Fruit fly (Drosophila melanogaster): Measurements from ENCODE around the gene VAChT.
A peak's percentile ranks its signal among the peaks of the same experiment; 100 is the strongest.

Gene VAChT

dm6 chr3R:18758548-18759257 lies 53.4 kb downstream of the VAChT start, which contains the start of gene Epg5 (continued):
- TF ChIP-seq lbe (GFP tag; optimal IDR thresholded peaks at IDR 0.05) = no peak
- peak; percentile 20 for TF ChIP-seq CG3838 (GFP tag; optimal IDR thresholded peaks at IDR 0.05)
- TF ChIP-seq Stat92E (GFP tag; optimal IDR thresholded peaks at IDR 0.05) = no peak
- TF ChIP-seq prd (optimal IDR thresholded peaks at IDR 0.05) = no peak
- TF ChIP-seq prd (GFP tag; IDR thresholded peaks at IDR 0.05) = peak; percentile 82
- TF ChIP-seq CG12071 (GFP tag; optimal IDR thresholded peaks at IDR 0.05) = no peak
- no peak for TF ChIP-seq Meics (GFP tag; optimal IDR thresholded peaks at IDR 0.05)
- no peak for TF ChIP-seq Asciz (GFP tag; optimal IDR thresholded peaks at IDR 0.05)
- TF ChIP-seq p53 (GFP tag; optimal IDR thresholded peaks at IDR 0.05) = peak; percentile 11
- peak; percentile 52 for TF ChIP-seq Ssrp (tag; optimal IDR thresholded peaks at IDR 0.05)
- peak; percentile 90 for TF ChIP-seq CG2120 (GFP tag; optimal IDR thresholded peaks at IDR 0.05)
- no peak for TF ChIP-seq MTF-1 (GFP tag; optimal IDR thresholded peaks at IDR 0.05; ENCODE audit: borderline replicate concordance)
- TF ChIP-seq CG2116 (GFP tag; optimal IDR thresholded peaks at IDR 0.05) = peak; percentile 47
- peak; percentile 65; the same call in 1 of the 2 replicates for TF ChIP-seq ham (GFP tag; IDR thresholded peaks at IDR 0.05)
- TF ChIP-seq schlank (tag; optimal IDR thresholded peaks at IDR 0.05) = no peak
- no peak for TF ChIP-seq tap (tag; optimal IDR thresholded peaks at IDR 0.05)
- TF ChIP-seq CG15514 (GFP tag; optimal IDR thresholded peaks at IDR 0.05) = peak; percentile 77
- TF ChIP-seq zfh1 (GFP tag; IDR thresholded peaks at IDR 0.05) = peak; percentile 55; the same call in 2 of the 3 replicates
- TF ChIP-seq slbo (GFP tag; IDR thresholded peaks at IDR 0.05) = peak; percentile 90
- peak; percentile 65 for TF ChIP-seq Bteb2 (GFP tag; optimal IDR thresholded peaks at IDR 0.05)
- TF ChIP-seq gfzf (GFP tag; optimal IDR thresholded peaks at IDR 0.05) = peak; percentile 27
- TF ChIP-seq Dref (GFP tag; IDR thresholded peaks at IDR 0.05) = peak; percentile 78
- TF ChIP-seq nmo (GFP tag; optimal IDR thresholded peaks at IDR 0.05) = peak; percentile 88
- TF ChIP-seq mam (GFP tag; optimal IDR thresholded peaks at IDR 0.05) = peak; percentile 81
- peak; percentile 71 for TF ChIP-seq CG9727 (GFP tag; optimal IDR thresholded peaks at IDR 0.05)
- peak; percentile 82 for TF ChIP-seq HLH54F (GFP tag; optimal IDR thresholded peaks at IDR 0.05)
- no peak for TF ChIP-seq Elba2 (GFP tag; optimal IDR thresholded peaks at IDR 0.05)
- no peak for TF ChIP-seq lola (GFP tag; optimal IDR thresholded peaks at IDR 0.05)
- peak; percentile 50 for TF ChIP-seq Fer2 (tag; optimal IDR thresholded peaks at IDR 0.05)
- TF ChIP-seq CG18764 (GFP tag; optimal IDR thresholded peaks at IDR 0.05) = peak; percentile 45
- peak; percentile 43 for TF ChIP-seq Drgx (GFP tag; IDR thresholded peaks at IDR 0.05)
- no peak for TF ChIP-seq CG8388 (GFP tag; optimal IDR thresholded peaks at IDR 0.05)
- TF ChIP-seq ro (GFP tag; IDR thresholded peaks at IDR 0.05) = no peak
- no peak for TF ChIP-seq wek (GFP tag; optimal IDR thresholded peaks at IDR 0.05)
- no peak for TF ChIP-seq CG12391 (tag; optimal IDR thresholded peaks at IDR 0.05)
- no peak for TF ChIP-seq Hr78 (GFP tag; optimal IDR thresholded peaks at IDR 0.05)
- TF ChIP-seq dmrt99B (tag; optimal IDR thresholded peaks at IDR 0.05) = no peak
- no peak for TF ChIP-seq Sox102F (GFP tag; optimal IDR thresholded peaks at IDR 0.05)
- peak; percentile 83 for TF ChIP-seq MBD-R2 (GFP tag; IDR thresholded peaks at IDR 0.05)
- TF ChIP-seq CG17361 (GFP tag; IDR thresholded peaks at IDR 0.05) = no peak; the same call in 2 of the 3 replicates
- peak; percentile 98 for TF ChIP-seq CG16813 (GFP tag; IDR thresholded peaks at IDR 0.05; ENCODE audit: partially characterized antibody)
- TF ChIP-seq CG3281 (GFP tag; optimal IDR thresholded peaks at IDR 0.05) = no peak
- no peak for TF ChIP-seq Nf-YC (tag; optimal IDR thresholded peaks at IDR 0.05)
- TF ChIP-seq CG7556 (GFP tag; optimal IDR thresholded peaks at IDR 0.05) = no peak
- TF ChIP-seq CG15073 (GFP tag; optimal IDR thresholded peaks at IDR 0.05) = no peak
- peak; percentile 42 for TF ChIP-seq eyg (GFP tag; optimal IDR thresholded peaks at IDR 0.05)
- TF ChIP-seq cato (GFP tag; optimal IDR thresholded peaks at IDR 0.05; ENCODE audit: borderline replicate concordance) = peak; percentile 52
- peak; percentile 85 for TF ChIP-seq pzg (GFP tag; optimal IDR thresholded peaks at IDR 0.05)

All from whole organism, embryonic.